Worm (Caenorhabditis elegans) whole organism, midembryonic: Measurements from ENCODE around the gene gmap-2.

ENCODE experiments used
- cog-1 ChIP-seq: sonication (generic microtip); optimal IDR thresholded peaks from 2 replicates; lab custom pipeline; 2016; ENCODE audit warnings: missing genetic modification characterization, missing compliant biosample characterization
- flt-1 ChIP-seq: fragments of 200-800 bp; sonication (Bioruptor generic); IDR thresholded peaks from 2 replicates; pipeline ENCODE4 v1.3.6; 2022; ENCODE audit warnings: missing genetic modification characterization, missing compliant biosample characterization
- med-1 ChIP-seq: sonication (generic microtip); optimal IDR thresholded peaks from 2 replicates; lab custom pipeline; 2017; ENCODE audit warnings: missing genetic modification characterization, mild to moderate bottlenecking, missing compliant biosample characterization, antibody characterized with exemption, missing genetic modification reagents; ENCODE audit not compliant: insufficient read depth
- ref-1 ChIP-seq: fragments of 200-800 bp; sonication (Bioruptor generic); conservative IDR thresholded peaks from 2 replicates; pipeline ENCODE4 v1.3.6; 2022; ENCODE audit warnings: missing genetic modification reagents, missing genetic modification characterization, missing compliant biosample characterization

DNA sequence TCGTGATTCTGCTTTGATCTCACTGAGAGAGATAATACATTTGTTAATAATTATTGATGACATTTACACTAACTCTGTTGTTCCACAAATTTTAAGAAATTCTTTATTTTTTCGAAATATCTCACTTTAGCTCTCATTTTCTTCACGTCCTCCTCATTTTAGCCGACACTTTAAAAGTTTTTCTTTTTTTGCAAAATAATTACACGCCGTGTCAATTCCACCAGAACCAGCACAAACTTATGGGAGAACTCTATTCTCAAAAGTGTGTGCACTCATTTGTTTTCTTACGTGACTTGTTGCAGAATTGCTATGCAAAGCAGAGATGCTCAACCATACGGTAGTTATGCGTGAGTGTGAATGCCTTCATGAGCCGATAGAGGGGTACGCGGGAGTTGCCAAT, 22.1 kb upstream of the gmap-2 start, which contains the start of gene frpr-2:
- TF ChIP-seq flt-1, result no peak
- no peak for TF ChIP-seq med-1 (GFP tag; lab: Kevin White, UChicago)
- no peak for TF ChIP-seq ref-1 (GFP tag; lab: Robert Waterston, UW)
- TF ChIP-seq cog-1 (tag; lab: Kevin White, UChicago), result no peak
